Worm (Caenorhabditis elegans): Measurements from ENCODE around the gene ZK228.1.
A peak's percentile ranks its signal among the peaks of the same experiment; 100 is the strongest.

Gene ZK228.1

ce11 chrV:18420797-18421196 is 23.4 kb upstream of the ZK228.1 start, which contains the start of gene srj-26 (continued):
- TF ChIP-seq ceh-91 (GFP tag; IDR thresholded peaks at IDR 0.05) = no peak
- no peak for TF ChIP-seq dox-1 (GFP tag; IDR thresholded peaks at IDR 0.05)
- no peak for TF ChIP-seq mes-4 (tag; optimal IDR thresholded peaks at IDR 0.05)
- no peak for TF ChIP-seq F57C9.4 (tag; optimal IDR thresholded peaks at IDR 0.05)
- no peak for TF ChIP-seq lir-1 (GFP tag; conservative IDR thresholded peaks at IDR 0.05)
- TF ChIP-seq rpc-1 (optimal IDR thresholded peaks at IDR 0.05) = no peak
- TF ChIP-seq rpc-1 (tag; optimal IDR thresholded peaks at IDR 0.05) = no peak
- no peak for TF ChIP-seq zim-3 (tag; optimal IDR thresholded peaks at IDR 0.05)

- TF ChIP-seq attf-5 (GFP tag; optimal IDR thresholded peaks at IDR 0.05) = no peak
- TF ChIP-seq egl-18 (GFP tag; IDR thresholded peaks at IDR 0.05) = no peak
- TF ChIP-seq B0019.2 (GFP tag; conservative IDR thresholded peaks at IDR 0.05) = no peak
- TF ChIP-seq madf-8 (GFP tag; conservative IDR thresholded peaks at IDR 0.05) = no peak
- TF ChIP-seq lsy-27 (tag; optimal IDR thresholded peaks at IDR 0.05; ENCODE audit: borderline replicate concordance, insufficient read depth) = no peak
- no peak for TF ChIP-seq him-1 (tag; optimal IDR thresholded peaks at IDR 0.05)
- TF ChIP-seq F49E8.2 (tag; optimal IDR thresholded peaks at IDR 0.05; ENCODE audit: insufficient read depth) = no peak
- TF ChIP-seq cebp-1 (GFP tag; IDR thresholded peaks at IDR 0.05) = no peak
- no peak for TF ChIP-seq cebp-1 (tag; optimal IDR thresholded peaks at IDR 0.05)
- TF ChIP-seq Y56A3A.18 (GFP tag; IDR thresholded peaks at IDR 0.05) = no peak
- TF ChIP-seq madf-3 (GFP tag; IDR thresholded peaks at IDR 0.05) = no peak
- TF ChIP-seq snpc-1.1 (tag; optimal IDR thresholded peaks at IDR 0.05; ENCODE audit: insufficient read depth) = no peak
Measured at ce11 chrV:18424471-18424870, 19.7 kb upstream of the ZK228.1 start, which contains the start of gene ZK262.4. Gene ZK262.4, minus strand, starts transcription at chrV:18424571.

- TF ChIP-seq lin-40 (tag; optimal IDR thresholded peaks at IDR 0.05) (no peak), snpc-1.1 (tag; optimal IDR thresholded peaks at IDR 0.05; ENCODE audit: insufficient read depth) (no peak), ets-4 (GFP tag; optimal IDR thresholded peaks at IDR 0.05) (no peak), ccch-3 (GFP tag; optimal IDR thresholded peaks at IDR 0.05) (no peak), B0261.1 (tag; optimal IDR thresholded peaks at IDR 0.05) (no peak), egl-44 (GFP tag; IDR thresholded peaks at IDR 0.05) (no peak), akir-1 (GFP tag; optimal IDR thresholded peaks at IDR 0.05) (no peak), tbx-9 (tag; optimal IDR thresholded peaks at IDR 0.05; ENCODE audit: borderline replicate concordance) (no peak), madf-8 (GFP tag; conservative IDR thresholded peaks at IDR 0.05) (no peak), ceh-27 (GFP tag; optimal IDR thresholded peaks at IDR 0.05) (no peak), F57C9.4 (tag; optimal IDR thresholded peaks at IDR 0.05) (no peak), F39B2.1 (GFP tag; IDR thresholded peaks at IDR 0.05) (no peak)
Measured at ce11 chrV:18425544-18425943, 18.7 kb upstream of the ZK228.1 start, which contains the start of gene ZK262.19. Gene ZK262.19, minus strand, starts transcription at chrV:18425644.

ce11 chrV:18426280-18426679 is 17.9 kb upstream of the ZK228.1 start, which contains the start of gene srw-83:
Gene srw-83, plus strand, starts transcription at chrV:18426580.
- TF ChIP-seq him-1 (tag; optimal IDR thresholded peaks at IDR 0.05) = no peak
- no peak for TF ChIP-seq tlf-1 (GFP tag; optimal IDR thresholded peaks at IDR 0.05)
- TF ChIP-seq Y53F4B.3 (GFP tag; IDR thresholded peaks at IDR 0.05) = no peak

ce11 chrV:18430826-18431225 is 13.4 kb upstream of the ZK228.1 start:
- TF ChIP-seq mcd-1 (GFP tag; IDR thresholded peaks at IDR 0.05) (0 out of 2 replicates have a peak, but pooled peaks have one; percentile 12), ztf-22 (GFP tag; optimal IDR thresholded peaks at IDR 0.05) (no peak), nhr-27 (tag; optimal IDR thresholded peaks at IDR 0.05) (no peak), egrh-3 (GFP tag; IDR thresholded peaks at IDR 0.05) (peak; percentile 81)
